Worm (Caenorhabditis elegans) whole organism, L4/young adult: ENCODE data around the gene srt-33.

Experiments
- W03F9.2 ChIP-seq: fragments of 150-350 bp; optimal IDR thresholded peaks from 2 replicates; lab custom pipeline; 2014; ENCODE audit warnings: missing biosample characterization, missing genetic modification characterization
- dao-5 ChIP-seq: sonication (generic microtip); optimal IDR thresholded peaks from 2 replicates; lab custom pipeline; 2016; ENCODE audit warnings: missing genotype, missing genetic modification characterization, moderate library complexity, missing compliant biosample characterization
- him-1 ChIP-seq: sonication (generic microtip); optimal IDR thresholded peaks from 2 replicates; lab custom pipeline; 2016; ENCODE audit warnings: missing genotype, missing genetic modification reagents, missing genetic modification characterization, missing compliant biosample characterization

DNA sequence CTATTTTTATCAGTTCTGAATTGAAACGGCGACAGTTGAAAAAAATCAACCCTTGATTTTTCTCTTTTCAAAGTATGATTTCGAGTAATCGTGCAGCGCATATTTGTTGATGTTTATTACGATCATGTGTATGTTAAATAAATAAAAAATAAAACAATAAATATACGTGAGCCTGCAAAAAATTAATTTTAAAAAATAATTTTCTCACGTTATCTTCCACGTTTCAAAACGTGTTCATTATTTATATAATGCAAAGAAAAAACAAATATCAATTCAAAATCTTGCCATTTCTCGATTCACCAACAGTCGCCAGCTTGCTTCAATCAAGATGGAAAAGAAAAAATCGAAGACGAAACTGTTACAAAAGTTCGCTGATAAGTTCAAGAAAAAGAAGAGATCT lies 3.6 kb upstream of the srt-33 start, which contains the start of gene F40G12.10:
- no peak for TF ChIP-seq dao-5
- TF ChIP-seq W03F9.2 (tag; lab: Kevin White, UChicago), result no peak
- TF ChIP-seq him-1, result no peak
